Worm (Caenorhabditis elegans): Measurements from ENCODE around the gene ZK262.4.

- TF ChIP-seq snpc-4 (tag; optimal IDR thresholded peaks at IDR 0.05): no peak
- no peak for TF ChIP-seq lsy-2 (tag; optimal IDR thresholded peaks at IDR 0.05)
- TF ChIP-seq ztf-11 (tag; optimal IDR thresholded peaks at IDR 0.05): no peak
- no peak for TF ChIP-seq lin-13 (tag; optimal IDR thresholded peaks at IDR 0.05)
- no peak for TF ChIP-seq drap-1 (GFP tag; optimal IDR thresholded peaks at IDR 0.05)
- no peak for TF ChIP-seq elt-3 (tag; optimal IDR thresholded peaks at IDR 0.05)
- TF ChIP-seq unc-62 (GFP tag; optimal IDR thresholded peaks at IDR 0.05): no peak
- TF ChIP-seq sem-2 (GFP tag; optimal IDR thresholded peaks at IDR 0.05): no peak
- TF ChIP-seq zip-8 (tag; optimal IDR thresholded peaks at IDR 0.05): no peak
- no peak for TF ChIP-seq nhr-2 (tag; optimal IDR thresholded peaks at IDR 0.05)
Observed at ce11 chrV:18444118-18444517, 19.7 kb upstream of the ZK262.4 start, which contains the start of gene ZK228.1.

All from whole organism, mixed stage, embryonic.